Worm (Caenorhabditis elegans): Measurements from ENCODE around the gene Y54F10AM.11.

Y54F10AM.11 gene

DNA sequence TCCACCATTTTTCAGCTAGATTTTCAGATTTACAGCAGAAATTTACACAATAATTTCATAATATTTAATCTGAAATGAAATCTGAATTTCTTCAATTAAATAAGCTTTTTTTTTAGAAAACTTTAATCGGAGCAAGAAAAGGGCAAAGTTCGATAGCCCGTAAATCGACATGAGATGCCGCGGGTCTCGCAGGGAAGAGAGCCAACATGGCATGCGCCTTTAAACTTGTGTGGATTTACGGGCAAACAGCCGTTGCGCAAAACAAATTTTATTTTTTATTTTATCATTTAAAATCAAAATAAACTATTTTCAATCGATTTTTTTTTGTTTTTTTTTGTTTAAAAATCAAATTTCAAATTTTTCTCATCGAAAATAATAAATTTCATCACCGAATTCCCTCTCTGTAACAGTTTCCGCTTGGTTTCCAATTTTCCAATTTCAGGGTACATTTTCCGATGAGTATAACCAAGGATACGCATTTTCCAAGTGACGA is 35.1 kb downstream of the Y54F10AM.11 start, which contains the start of the genes Y54F10AM.15, rbc-2 and ndua-8 (continued):
- TF ChIP-seq pqm-1 (tag; optimal IDR thresholded peaks at IDR 0.05) (peak; percentile 80), ceh-28 (tag; optimal IDR thresholded peaks at IDR 0.05) (peak; percentile 82), nhr-11 (tag; optimal IDR thresholded peaks at IDR 0.05) (peak; percentile 45)

DNA sequence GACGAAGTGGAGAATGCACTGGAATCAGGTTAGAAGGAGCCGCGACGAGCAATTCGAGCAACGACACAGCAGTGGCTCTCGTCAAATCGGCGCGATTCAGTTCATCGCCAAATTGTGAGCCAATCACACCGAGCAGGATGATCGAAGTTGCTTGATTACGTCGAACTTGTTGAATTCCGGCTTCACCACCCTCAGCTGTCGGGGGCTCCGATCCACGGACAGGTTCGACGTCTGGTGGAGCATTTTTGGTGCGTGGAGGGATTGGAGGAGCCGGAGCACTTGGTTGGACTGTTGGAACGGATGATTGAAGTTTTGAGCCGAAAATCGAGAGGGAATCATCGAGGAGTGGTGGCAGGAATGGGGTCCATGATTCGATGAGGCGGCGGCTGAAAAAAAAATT is 48.3 kb downstream of the Y54F10AM.11 start:
- TF ChIP-seq pha-4 (tag; optimal IDR thresholded peaks at IDR 0.05) (no peak), jun-1 (tag; optimal IDR thresholded peaks at IDR 0.05) (no peak), mdl-1 (tag; optimal IDR thresholded peaks at IDR 0.05) (no peak), sea-2 (GFP tag; optimal IDR thresholded peaks at IDR 0.05) (no peak)
